Fruit fly (Drosophila melanogaster) whole organism, embryonic: Measurements from ENCODE around the gene NaPi-III.

Experiments used
- Adf1 ChIP-seq: fragments of 200-800 bp; sonication (Bioruptor generic); IDR thresholded peaks from 2 replicates; pipeline ENCODE4 v1.3.6; 2022; ENCODE audit warnings: missing biosample characterization, missing genetic modification characterization
- Asciz ChIP-seq: fragments of 200-800 bp; sonication (Bioruptor generic); optimal IDR thresholded peaks from 2 replicates; lab custom pipeline; 2017; ENCODE audit warnings: missing biosample characterization, mild to moderate bottlenecking, missing genetic modification characterization, missing genetic modification reagents
- Blimp-1 ChIP-seq: fragments of 200-800 bp; sonication (Bioruptor generic); optimal IDR thresholded peaks from 3 replicates; lab custom pipeline; 2018; ENCODE audit warnings: missing biosample characterization, missing genetic modification characterization, mild to moderate bottlenecking, moderate library complexity, missing genetic modification reagents
- CG10209 ChIP-seq: fragments of 200-800 bp; sonication (Bioruptor generic); optimal IDR thresholded peaks from 3 replicates; lab custom pipeline; 2017; ENCODE audit warnings: missing biosample characterization, mild to moderate bottlenecking, missing genetic modification characterization, missing genetic modification reagents
- CG11504 ChIP-seq: fragments of 200-800 bp; sonication (Bioruptor generic); optimal IDR thresholded peaks from 3 replicates; lab custom pipeline; 2019; ENCODE audit warnings: missing biosample characterization, mild to moderate bottlenecking, missing genetic modification characterization, moderate library complexity
- CG12071 ChIP-seq: fragments of 200-800 bp; sonication (Bioruptor generic); optimal IDR thresholded peaks from 3 replicates; lab custom pipeline; 2018; ENCODE audit warnings: missing biosample characterization, mild to moderate bottlenecking, missing genetic modification characterization
- CG12219 ChIP-seq: fragments of 200-800 bp; sonication (Bioruptor generic); optimal IDR thresholded peaks from 3 replicates; lab custom pipeline; 2018; ENCODE audit warnings: missing biosample characterization, mild to moderate bottlenecking, missing genetic modification characterization
- CG1233 ChIP-seq: fragments of 200-800 bp; sonication (Bioruptor generic); optimal IDR thresholded peaks from 4 replicates; lab custom pipeline; 2018; ENCODE audit warnings: missing biosample characterization, mild to moderate bottlenecking, missing genetic modification characterization
- CG12659 ChIP-seq: fragments of 200-800 bp; sonication (Bioruptor generic); optimal IDR thresholded peaks from 3 replicates; lab custom pipeline; 2017; ENCODE audit warnings: mild to moderate bottlenecking, missing biosample characterization, missing genetic modification reagents, missing genetic modification characterization
- CG14441 ChIP-seq: fragments of 200-800 bp; sonication (Bioruptor generic); IDR thresholded peaks from 2 replicates; pipeline ENCODE4 v1.3.6; 2022; ENCODE audit warnings: missing biosample characterization, missing genetic modification characterization
- CG1529 ChIP-seq: fragments of 200-800 bp; sonication (Bioruptor generic); optimal IDR thresholded peaks from 3 replicates; lab custom pipeline; 2018; ENCODE audit warnings: missing biosample characterization, missing genetic modification characterization
- CG15601 ChIP-seq: fragments of 200-800 bp; sonication (Bioruptor generic); optimal IDR thresholded peaks from 3 replicates; lab custom pipeline; 2019; ENCODE audit warnings: missing biosample characterization, mild to moderate bottlenecking, missing genetic modification characterization, moderate library complexity
- CG16815 ChIP-seq: fragments of 200-800 bp; sonication (Bioruptor generic); optimal IDR thresholded peaks from 3 replicates; lab custom pipeline; 2017; ENCODE audit warnings: missing biosample characterization, mild to moderate bottlenecking, missing genetic modification characterization
- CG2116 ChIP-seq: fragments of 200-800 bp; sonication (Bioruptor generic); optimal IDR thresholded peaks from 3 replicates; lab custom pipeline; 2018; ENCODE audit warnings: missing biosample characterization, mild to moderate bottlenecking, missing genetic modification characterization
- CG33213 ChIP-seq: fragments of 200-800 bp; sonication (Bioruptor generic); optimal IDR thresholded peaks from 3 replicates; lab custom pipeline; 2016; ENCODE audit warnings: missing biosample characterization, missing genetic modification characterization
- CG34422 ChIP-seq: fragments of 200-800 bp; sonication (Bioruptor generic); IDR thresholded peaks from 3 replicates; pipeline ENCODE4 v1.3.6; 2022; ENCODE audit warnings: missing biosample characterization, missing genetic modification characterization
- CG3838 ChIP-seq: fragments of 200-800 bp; sonication (Bioruptor generic); optimal IDR thresholded peaks from 3 replicates; lab custom pipeline; 2016; ENCODE audit warnings: missing biosample characterization, missing genetic modification characterization
- CG3995 ChIP-seq: fragments of 200-800 bp; sonication (Bioruptor generic); optimal IDR thresholded peaks from 3 replicates; lab custom pipeline; 2016; ENCODE audit warnings: missing biosample characterization, missing genetic modification characterization
- CG42726 ChIP-seq: fragments of 200-800 bp; sonication (Bioruptor generic); IDR thresholded peaks from 2 replicates; pipeline ENCODE4 v1.3.6; 2022; ENCODE audit warnings: missing biosample characterization, missing genetic modification characterization; ENCODE audit not compliant: partially characterized antibody
- CG4424 ChIP-seq: fragments of 200-800 bp; sonication (Bioruptor generic); optimal IDR thresholded peaks from 3 replicates; lab custom pipeline; 2016; ENCODE audit warnings: missing biosample characterization, missing genetic modification characterization
- CG4730 ChIP-seq: fragments of 200-800 bp; sonication (Bioruptor generic); IDR thresholded peaks from 2 replicates; pipeline ENCODE4 v1.3.6; 2022; ENCODE audit warnings: missing biosample characterization, missing genetic modification characterization
- CG4854 ChIP-seq: fragments of 200-800 bp; sonication (Bioruptor generic); optimal IDR thresholded peaks from 2 replicates; lab custom pipeline; 2016; ENCODE audit warnings: missing biosample characterization, missing genetic modification characterization, inconsistent platforms
- CG6175 ChIP-seq: fragments of 200-800 bp; sonication (Bioruptor generic); IDR thresholded peaks from 3 replicates; pipeline ENCODE4 v1.3.6; 2022; ENCODE audit warnings: missing biosample characterization, missing genetic modification characterization
- CG6854 ChIP-seq: fragments of 200-800 bp; sonication (Bioruptor generic); optimal IDR thresholded peaks from 3 replicates; lab custom pipeline; 2017; ENCODE audit warnings: missing biosample characterization, mild to moderate bottlenecking, missing genetic modification characterization
- CG8281 ChIP-seq: fragments of 200-800 bp; sonication (Bioruptor generic); optimal IDR thresholded peaks from 2 replicates; lab custom pipeline; 2018; ENCODE audit warnings: missing biosample characterization, mild to moderate bottlenecking, missing genetic modification characterization, moderate library complexity
- Chrac-16 ChIP-seq: fragments of 200-800 bp; sonication (Bioruptor generic); optimal IDR thresholded peaks from 3 replicates; lab custom pipeline; 2016; ENCODE audit warnings: missing biosample characterization, missing genetic modification characterization
- CkIIα-i1 ChIP-seq: fragments of 200-800 bp; sonication (Bioruptor generic); IDR thresholded peaks from 2 replicates; pipeline ENCODE4 v1.3.6; 2022; ENCODE audit warnings: missing biosample characterization, missing genetic modification characterization
- Fer1 ChIP-seq: fragments of 200-800 bp; sonication (Bioruptor generic); optimal IDR thresholded peaks from 2 replicates; lab custom pipeline; 2017; ENCODE audit warnings: missing biosample characterization, mild to moderate bottlenecking, missing genetic modification characterization
- Fer3 ChIP-seq: fragments of 200-800 bp; sonication (Bioruptor generic); optimal IDR thresholded peaks from 2 replicates; lab custom pipeline; 2018; ENCODE audit warnings: missing biosample characterization, mild to moderate bottlenecking, missing genetic modification characterization, moderate library complexity
- Hmx ChIP-seq: fragments of 200-800 bp; sonication (Bioruptor generic); optimal IDR thresholded peaks from 2 replicates; lab custom pipeline; 2016; ENCODE audit warnings: missing biosample characterization, missing genetic modification characterization
- Nf-YA ChIP-seq: fragments of 200-800 bp; sonication (Bioruptor generic); IDR thresholded peaks from 2 replicates; pipeline ENCODE4 v1.3.6; 2022; ENCODE audit warnings: missing biosample characterization, missing genetic modification characterization
- Ssrp ChIP-seq: fragments of 200-800 bp; sonication (Bioruptor generic); optimal IDR thresholded peaks from 2 replicates; lab custom pipeline; 2018; ENCODE audit warnings: missing biosample characterization, mild to moderate bottlenecking, missing genetic modification characterization, moderate library complexity
- Xbp1 ChIP-seq: fragments of 200-800 bp; sonication (Bioruptor generic); optimal IDR thresholded peaks from 3 replicates; lab custom pipeline; 2016; ENCODE audit warnings: missing biosample characterization, mild to moderate bottlenecking, missing genetic modification characterization
- br ChIP-seq: fragments of >200 bp; optimal IDR thresholded peaks from 2 replicates; lab custom pipeline; 2017
- btn ChIP-seq: fragments of 200-800 bp; sonication (Bioruptor generic); optimal IDR thresholded peaks from 2 replicates; lab custom pipeline; 2016; ENCODE audit warnings: missing biosample characterization, missing genetic modification characterization
- chinmo ChIP-seq: fragments of 200-800 bp; sonication (Bioruptor generic); IDR thresholded peaks from 4 replicates; pipeline ENCODE4 v1.3.6; 2022; ENCODE audit warnings: missing biosample characterization, missing genetic modification characterization; ENCODE audit not compliant: partially characterized antibody
- dan ChIP-seq: fragments of 200-800 bp; sonication (Bioruptor generic); IDR thresholded peaks from 2 replicates; pipeline ENCODE4 v1.3.6; 2022; ENCODE audit warnings: missing biosample characterization, missing genetic modification characterization
- en ChIP-seq: fragments of 200-800 bp; sonication (Bioruptor generic); optimal IDR thresholded peaks from 2 replicates; lab custom pipeline; 2016; ENCODE audit warnings: missing biosample characterization, missing genetic modification characterization
- gcm ChIP-seq: fragments of 200-800 bp; sonication (Bioruptor generic); optimal IDR thresholded peaks from 2 replicates; lab custom pipeline; 2019; ENCODE audit warnings: missing biosample characterization, mild to moderate bottlenecking, missing genetic modification characterization, moderate library complexity
- jing ChIP-seq: fragments of 200-800 bp; sonication (Bioruptor generic); optimal IDR thresholded peaks from 2 replicates; lab custom pipeline; 2018; ENCODE audit warnings: missing biosample characterization, mild to moderate bottlenecking, missing genetic modification characterization
- pfk ChIP-seq: fragments of 200-800 bp; sonication (Bioruptor generic); optimal IDR thresholded peaks from 2 replicates; lab custom pipeline; 2018; ENCODE audit warnings: missing biosample characterization, mild to moderate bottlenecking, missing genetic modification characterization, moderate library complexity
- pita ChIP-seq: fragments of 200-800 bp; sonication (Bioruptor generic); optimal IDR thresholded peaks from 2 replicates; lab custom pipeline; 2017; ENCODE audit warnings: missing biosample characterization, mild to moderate bottlenecking, missing genetic modification characterization
- prd ChIP-seq, 3 experiments: fragments of >200 bp in 2 of 3; fragments of 200-800 bp in 1 of 3; sonication (Bioruptor generic) in 1 of 3; optimal IDR thresholded peaks in 2 of 3; IDR thresholded peaks in 1 of 3; 2 replicates in 2 of 3; 3 replicates in 1 of 3; pipeline versions ENCODE4 v1.3.6 to Lab custom; 2017 to 2022; ENCODE audit warnings: missing biosample characterization in 1 of 3, missing genetic modification characterization in 1 of 3
- pum ChIP-seq: fragments of 200-800 bp; sonication (Bioruptor generic); optimal IDR thresholded peaks from 2 replicates; lab custom pipeline; 2016; ENCODE audit warnings: missing biosample characterization, missing genetic modification characterization
- sd ChIP-seq: fragments of 200-800 bp; sonication (Bioruptor generic); optimal IDR thresholded peaks from 3 replicates; lab custom pipeline; 2018; ENCODE audit warnings: missing biosample characterization, mild to moderate bottlenecking, missing genetic modification characterization, moderate library complexity
- sens ChIP-seq: fragments of 200-800 bp; sonication (Bioruptor generic); peaks from one replicate; lab custom pipeline; 2016; ENCODE audit warnings: missing biosample characterization, missing genetic modification characterization
- tup ChIP-seq: fragments of 200-800 bp; sonication (Bioruptor generic); optimal IDR thresholded peaks from 2 replicates; lab custom pipeline; 2016; ENCODE audit warnings: missing biosample characterization, mild to moderate bottlenecking, missing genetic modification characterization, moderate library complexity
- wek ChIP-seq: fragments of 200-800 bp; sonication (Bioruptor generic); optimal IDR thresholded peaks from 3 replicates; lab custom pipeline; 2018; ENCODE audit warnings: missing biosample characterization, mild to moderate bottlenecking, missing genetic modification characterization, moderate library complexity
- zen ChIP-seq: fragments of 200-800 bp; sonication (Bioruptor generic); optimal IDR thresholded peaks from 3 replicates; lab custom pipeline; 2018; ENCODE audit warnings: missing biosample characterization, mild to moderate bottlenecking, missing genetic modification characterization, moderate library complexity

The NaPi-III gene

DNA sequence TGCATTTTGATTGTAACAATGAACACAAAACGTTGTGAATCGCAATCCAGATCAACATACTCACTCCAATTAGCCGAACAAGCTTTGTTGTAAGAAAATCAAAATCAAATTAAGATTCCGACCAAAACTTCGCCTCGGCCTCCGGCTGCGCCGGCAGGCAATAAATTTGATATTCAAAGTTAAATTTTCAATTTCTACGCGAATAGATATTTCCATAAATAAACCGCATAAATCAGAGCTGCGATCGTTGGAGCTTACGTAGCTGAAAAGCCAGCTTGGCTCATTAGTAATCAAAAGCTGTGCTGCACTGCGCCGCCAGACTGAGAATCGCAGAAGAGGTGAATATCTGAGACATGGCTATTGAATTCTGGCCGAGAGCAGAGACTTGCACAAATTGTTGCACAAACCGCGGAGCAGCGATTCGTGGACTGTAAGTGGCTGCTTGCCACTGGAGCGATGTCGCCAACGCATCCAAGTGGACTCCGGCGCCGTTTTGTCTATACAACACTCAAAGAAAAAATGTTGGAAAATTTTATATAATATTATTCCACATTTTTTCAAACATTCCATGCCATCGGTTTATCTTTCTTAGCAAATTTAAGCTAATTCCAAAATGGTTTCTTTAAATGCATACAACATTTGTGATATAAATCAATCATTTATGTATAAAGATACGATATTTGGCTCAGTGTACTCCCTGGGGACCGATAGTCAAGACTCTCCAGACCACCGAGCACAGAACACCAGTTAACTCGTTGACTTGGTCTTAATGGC, 25.5 kb downstream of the NaPi-III start (continued):
- TF ChIP-seq sd, result peak; percentile 47
- TF ChIP-seq Adf1, result no peak
- TF ChIP-seq CG11504 (tag; lab: Kevin White, UChicago), result peak; percentile 74
- TF ChIP-seq CG16815, result peak; percentile 8
- no peak for TF ChIP-seq dan (GFP tag; lab: Robert Waterston, UW)
- TF ChIP-seq Ssrp, result peak; percentile 58
- TF ChIP-seq CG14441 (GFP tag; lab: Robert Waterston, UW), result peak; percentile 49; the same call in 1 of the 2 replicates
- no peak for TF ChIP-seq pum (GFP tag; lab: Kevin White, UChicago)
- no peak for TF ChIP-seq CG3838 (GFP tag; lab: Kevin White, UChicago)
- peak; percentile 9 for TF ChIP-seq CG12659 (GFP tag; lab: Kevin White, UChicago)
- no peak for TF ChIP-seq CG34422 (GFP tag; lab: Robert Waterston, UW)
- TF ChIP-seq pfk (GFP tag; lab: Kevin White, UChicago), result no peak
- TF ChIP-seq en, result no peak
- TF ChIP-seq chinmo (GFP tag; lab: Robert Waterston, UW), result peak; percentile 89; the same call in 2 of the 4 replicates
- no peak for TF ChIP-seq CG42726 (GFP tag; lab: Robert Waterston, UW)
- no peak for TF ChIP-seq CG12219 (GFP tag; lab: Kevin White, UChicago)
- no peak for TF ChIP-seq wek
- TF ChIP-seq Nf-YA, result no peak
- TF ChIP-seq CG8281 (tag; lab: Kevin White, UChicago), result no peak
- no peak for TF ChIP-seq tup (GFP tag; lab: Kevin White, UChicago)
- TF ChIP-seq Hmx (GFP tag; lab: Kevin White, UChicago), result no peak
- no peak for TF ChIP-seq CG33213 (GFP tag; lab: Kevin White, UChicago)
- peak; percentile 48 for TF ChIP-seq CG1529 (GFP tag; lab: Kevin White, UChicago)
- no peak for TF ChIP-seq pita (GFP tag; lab: Kevin White, UChicago)
- TF ChIP-seq prd (optimal IDR thresholded peaks at IDR 0.05; lab: Kevin White, UChicago), result no peak
- TF ChIP-seq prd (GFP tag; IDR thresholded peaks at IDR 0.05; lab: Robert Waterston, UW), result peak; percentile 56; the same call in 2 of the 3 replicates
- TF ChIP-seq CG15601 (tag; lab: Kevin White, UChicago), result peak; percentile 50
- TF ChIP-seq CG4730 (GFP tag; lab: Robert Waterston, UW), result no peak
- no peak for TF ChIP-seq CG1233 (GFP tag; lab: Kevin White, UChicago)
- peak; percentile 16 for TF ChIP-seq CG12071 (GFP tag; lab: Kevin White, UChicago)
- no peak for TF ChIP-seq CG4854 (GFP tag; lab: Kevin White, UChicago)
- TF ChIP-seq Blimp-1 (GFP tag; lab: Kevin White, UChicago), result peak; percentile 81
- peak; percentile 16 for TF ChIP-seq gcm (GFP tag; lab: Kevin White, UChicago)
- peak; percentile 47 for TF ChIP-seq CG4424 (GFP tag; lab: Kevin White, UChicago)
- TF ChIP-seq Fer3 (tag; lab: Kevin White, UChicago), result peak; percentile 6
- no peak for TF ChIP-seq br (lab: Kevin White, UChicago)
- peak; percentile 52 for TF ChIP-seq Asciz
- no peak for TF ChIP-seq CG6854 (GFP tag; lab: Kevin White, UChicago)
- TF ChIP-seq CG2116 (GFP tag; lab: Kevin White, UChicago), result no peak
- no peak for TF ChIP-seq btn
- no peak for TF ChIP-seq CG3995 (GFP tag; lab: Kevin White, UChicago)
- TF ChIP-seq sens (GFP tag; lab: Kevin White, UChicago), result peak; percentile 87
- TF ChIP-seq zen (tag; lab: Kevin White, UChicago), result no peak
- peak; percentile 14 for TF ChIP-seq Chrac-16 (GFP tag; lab: Kevin White, UChicago)
- TF ChIP-seq jing (GFP tag; lab: Kevin White, UChicago), result no peak
- no peak for TF ChIP-seq Fer1
- peak; percentile 18 for TF ChIP-seq CG10209 (GFP tag; lab: Kevin White, UChicago)
- no peak for TF ChIP-seq CkIIα-i1
- TF ChIP-seq Xbp1 (GFP tag; lab: Kevin White, UChicago), result peak; percentile 37
- no peak for TF ChIP-seq CG6175 (GFP tag; lab: Robert Waterston, UW)
